Worm (Caenorhabditis elegans) whole organism, mixed stage, embryonic: Measurements from ENCODE around the gene srbc-61.

Source experiments
- M03D4.4 ChIP-seq: sonication (generic microtip); optimal IDR thresholded peaks from 2 replicates; lab custom pipeline; 2017; ENCODE audit warnings: mild to moderate bottlenecking, missing genetic modification characterization, missing compliant biosample characterization
- bed-3 ChIP-seq: fragments of 200-800 bp; sonication (Bioruptor generic); optimal IDR thresholded peaks from 3 replicates; lab custom pipeline; 2018; ENCODE audit warnings: mild to moderate bottlenecking, missing genetic modification characterization, moderate library complexity, missing compliant biosample characterization
- ceh-39 ChIP-seq: fragments of 150-350 bp; optimal IDR thresholded peaks from 2 replicates; lab custom pipeline; 2014; ENCODE audit warnings: missing biosample characterization, missing genetic modification characterization
- ceh-43 ChIP-seq: fragments of 200-800 bp; sonication (Bioruptor generic); optimal IDR thresholded peaks from 2 replicates; lab custom pipeline; 2018; ENCODE audit warnings: mild to moderate bottlenecking, missing genetic modification characterization, moderate library complexity, missing compliant biosample characterization
- ceh-83 ChIP-seq: fragments of 200-800 bp; sonication (Bioruptor generic); optimal IDR thresholded peaks from 2 replicates; lab custom pipeline; 2018; ENCODE audit warnings: mild to moderate bottlenecking, missing genetic modification characterization, missing compliant biosample characterization
- ces-1 ChIP-seq: fragments of 150-350 bp; optimal IDR thresholded peaks from 2 replicates; lab custom pipeline; 2014; ENCODE audit warnings: missing biosample characterization, missing genetic modification reagents, missing genetic modification characterization
- cnd-1 ChIP-seq: fragments of 200-800 bp; sonication (Bioruptor generic); optimal IDR thresholded peaks from 2 replicates; lab custom pipeline; 2018; ENCODE audit warnings: mild to moderate bottlenecking, missing genetic modification characterization, missing compliant biosample characterization
- drap-1 ChIP-seq: fragments of 200-800 bp; sonication (Bioruptor generic); optimal IDR thresholded peaks from 3 replicates; lab custom pipeline; 2018; ENCODE audit warnings: mild to moderate bottlenecking, missing genetic modification characterization, missing compliant biosample characterization
- elt-3 ChIP-seq: fragments of 150-350 bp; optimal IDR thresholded peaks from 2 replicates; lab custom pipeline; 2014; ENCODE audit warnings: missing biosample characterization, missing genetic modification characterization
- flh-1 ChIP-seq: fragments of 200-800 bp; sonication (Bioruptor generic); optimal IDR thresholded peaks from 2 replicates; lab custom pipeline; 2018; ENCODE audit warnings: mild to moderate bottlenecking, missing genetic modification characterization, moderate library complexity, missing compliant biosample characterization
- ham-2 ChIP-seq: fragments of 200-800 bp; sonication (Bioruptor generic); optimal IDR thresholded peaks from 2 replicates; lab custom pipeline; 2018; ENCODE audit warnings: mild to moderate bottlenecking, missing genetic modification characterization, missing compliant biosample characterization
- lin-13 ChIP-seq: fragments of 150-350 bp; optimal IDR thresholded peaks from 2 replicates; lab custom pipeline; 2014; ENCODE audit warnings: missing biosample characterization, missing genetic modification characterization
- lin-32 ChIP-seq: fragments of 200-800 bp; sonication (Bioruptor generic); optimal IDR thresholded peaks from 2 replicates; lab custom pipeline; 2018; ENCODE audit warnings: mild to moderate bottlenecking, missing genetic modification characterization, missing compliant biosample characterization
- lsy-2 ChIP-seq: fragments of 150-350 bp; optimal IDR thresholded peaks from 2 replicates; lab custom pipeline; 2014; ENCODE audit warnings: missing biosample characterization, missing genetic modification characterization
- mab-5 ChIP-seq: fragments of 150-350 bp; optimal IDR thresholded peaks from 2 replicates; lab custom pipeline; 2014; ENCODE audit warnings: missing biosample characterization, missing genetic modification characterization
- mep-1 ChIP-seq: fragments of 150-350 bp; optimal IDR thresholded peaks from 2 replicates; lab custom pipeline; 2017; ENCODE audit warnings: missing biosample characterization, missing genetic modification reagents, missing genetic modification characterization, inconsistent platforms
- mls-2 ChIP-seq: sonication (generic microtip); optimal IDR thresholded peaks from 2 replicates; lab custom pipeline; 2016; ENCODE audit warnings: mild to moderate bottlenecking, missing genetic modification characterization, moderate library complexity, missing compliant biosample characterization
- nhr-12 ChIP-seq: fragments of 150-350 bp; optimal IDR thresholded peaks from 2 replicates; lab custom pipeline; 2014; ENCODE audit warnings: missing biosample characterization, missing genetic modification characterization
- nhr-2 ChIP-seq: fragments of 150-350 bp; optimal IDR thresholded peaks from 2 replicates; lab custom pipeline; 2014; ENCODE audit warnings: missing biosample characterization, missing genetic modification characterization
- nhr-237 ChIP-seq: fragments of 150-350 bp; optimal IDR thresholded peaks from 2 replicates; lab custom pipeline; 2014; ENCODE audit warnings: missing biosample characterization, missing genetic modification characterization
- nhr-28 ChIP-seq: fragments of 150-350 bp; optimal IDR thresholded peaks from 2 replicates; lab custom pipeline; 2014; ENCODE audit warnings: missing biosample characterization, missing genetic modification characterization
- nhr-76 ChIP-seq: sonication (generic microtip); optimal IDR thresholded peaks from 2 replicates; lab custom pipeline; 2017; ENCODE audit warnings: missing biosample characterization, missing genetic modification characterization
- sem-2 ChIP-seq: fragments of 200-800 bp; sonication (Bioruptor generic); optimal IDR thresholded peaks from 2 replicates; lab custom pipeline; 2018; ENCODE audit warnings: mild to moderate bottlenecking, missing genetic modification characterization, missing compliant biosample characterization
- snpc-4 ChIP-seq: fragments of 150-350 bp; optimal IDR thresholded peaks from 2 replicates; lab custom pipeline; 2014; ENCODE audit warnings: missing biosample characterization, missing genetic modification characterization
- sptf-1 ChIP-seq: sonication (generic microtip); optimal IDR thresholded peaks from 2 replicates; lab custom pipeline; 2017; ENCODE audit warnings: mild to moderate bottlenecking, missing genetic modification characterization, moderate library complexity, missing compliant biosample characterization
- tbx-8 ChIP-seq: fragments of 200-800 bp; sonication (Bioruptor generic); optimal IDR thresholded peaks from 2 replicates; lab custom pipeline; 2018; ENCODE audit warnings: mild to moderate bottlenecking, missing genetic modification characterization, moderate library complexity, missing compliant biosample characterization
- unc-120 ChIP-seq: sonication (generic microtip); optimal IDR thresholded peaks from 2 replicates; lab custom pipeline; 2017; ENCODE audit warnings: missing genetic modification characterization, missing compliant biosample characterization; ENCODE audit not compliant: poor library complexity, severe bottlenecking
- unc-39 ChIP-seq: fragments of 150-350 bp; optimal IDR thresholded peaks from 2 replicates; lab custom pipeline; 2014; ENCODE audit warnings: missing biosample characterization, missing genetic modification characterization
- unc-62 ChIP-seq: fragments of 150-350 bp; optimal IDR thresholded peaks from 2 replicates; lab custom pipeline; 2014; ENCODE audit warnings: missing biosample characterization, missing genetic modification reagents, missing genetic modification characterization
- zip-8 ChIP-seq: fragments of 150-350 bp; optimal IDR thresholded peaks from 2 replicates; lab custom pipeline; 2014; ENCODE audit warnings: missing biosample characterization, missing genetic modification characterization
- ztf-11 ChIP-seq: fragments of 150-350 bp; optimal IDR thresholded peaks from 2 replicates; lab custom pipeline; 2014; ENCODE audit warnings: missing biosample characterization, missing genetic modification characterization

The srbc-61 gene

DNA sequence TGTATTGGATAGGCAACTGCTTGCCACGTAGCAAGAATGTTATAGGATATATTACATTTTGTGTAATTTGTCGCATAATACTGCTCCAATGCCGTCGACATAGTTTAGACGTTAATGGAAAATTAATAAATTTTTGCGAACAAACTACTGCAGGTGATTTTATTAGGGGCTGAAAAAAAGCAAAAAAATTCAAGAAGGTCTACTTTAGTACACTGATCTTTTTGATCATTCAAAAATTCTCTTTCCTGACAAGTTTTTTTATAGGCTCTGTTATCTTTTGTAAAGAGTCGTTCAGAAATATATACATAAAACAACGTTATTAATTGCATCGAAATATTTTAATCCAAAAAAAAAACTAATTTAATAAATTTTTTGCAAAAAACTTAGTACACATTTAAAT lies 8.5 kb downstream of the srbc-61 start, which contains the start of gene srh-111:
Gene srh-111, minus strand, starts transcription at position 101 of the 400 bp plus-strand sequence.
- TF ChIP-seq unc-39 (tag; lab: Kevin White, UChicago) (no peak), sptf-1 (tag; lab: Kevin White, UChicago) (no peak), ceh-83 (no peak), sem-2 (GFP tag; lab: Kevin White, UChicago) (no peak), mls-2 (tag; lab: Kevin White, UChicago) (no peak), lin-13 (tag; lab: Kevin White, UChicago) (no peak), elt-3 (tag; lab: Kevin White, UChicago) (no peak), ztf-11 (no peak), flh-1 (GFP tag; lab: Kevin White, UChicago) (no peak), nhr-28 (tag; lab: Kevin White, UChicago) (no peak), lin-32 (GFP tag; lab: Kevin White, UChicago) (no peak), unc-62 (no peak), unc-120 (tag; lab: Kevin White, UChicago) (no peak), nhr-237 (no peak), ceh-39 (tag; lab: Kevin White, UChicago) (no peak), tbx-8 (GFP tag; lab: Kevin White, UChicago) (no peak)

DNA sequence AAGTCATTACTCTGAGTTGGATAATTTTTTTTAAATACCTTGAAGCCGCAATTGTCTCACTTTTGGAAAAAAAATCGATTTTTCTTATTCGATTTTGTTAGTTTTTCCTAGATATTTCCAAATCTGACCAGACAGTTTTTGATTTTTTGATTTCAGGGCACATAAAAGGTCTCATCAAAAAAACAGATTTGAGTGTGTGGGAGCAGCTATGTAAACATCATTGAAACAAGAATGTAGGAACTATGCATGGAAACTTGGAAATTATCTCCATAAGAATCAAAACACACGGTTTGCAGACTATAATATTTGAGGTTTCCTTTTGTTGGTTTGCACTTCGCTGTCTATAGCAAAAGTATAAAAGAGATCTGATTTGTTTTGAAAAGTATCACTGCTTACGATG lies 9.4 kb downstream of the srbc-61 start, which contains the start of gene scl-24:
Gene scl-24, plus strand, starts transcription at position 301 of the 400 bp plus-strand sequence.
- no peak for TF ChIP-seq drap-1 (GFP tag; lab: Kevin White, UChicago)
- no peak for TF ChIP-seq elt-3 (tag; lab: Kevin White, UChicago)
- no peak for TF ChIP-seq lin-13 (tag; lab: Kevin White, UChicago)
- TF ChIP-seq mls-2 (tag; lab: Kevin White, UChicago): no peak
- TF ChIP-seq ces-1 (GFP tag; lab: Kevin White, UChicago): no peak
- no peak for TF ChIP-seq nhr-12 (tag; lab: Kevin White, UChicago)
- no peak for TF ChIP-seq sptf-1 (tag; lab: Kevin White, UChicago)
- no peak for TF ChIP-seq nhr-237
- TF ChIP-seq unc-120 (tag; lab: Kevin White, UChicago): no peak
- no peak for TF ChIP-seq mep-1 (tag; lab: Kevin White, UChicago)
- TF ChIP-seq snpc-4: no peak
- no peak for TF ChIP-seq cnd-1 (tag; lab: Kevin White, UChicago)
- no peak for TF ChIP-seq ceh-43
- TF ChIP-seq mab-5 (tag; lab: Kevin White, UChicago): no peak
- TF ChIP-seq unc-39 (tag; lab: Kevin White, UChicago): no peak
- TF ChIP-seq sem-2 (GFP tag; lab: Kevin White, UChicago): no peak
- no peak for TF ChIP-seq nhr-76 (tag; lab: Kevin White, UChicago)

DNA sequence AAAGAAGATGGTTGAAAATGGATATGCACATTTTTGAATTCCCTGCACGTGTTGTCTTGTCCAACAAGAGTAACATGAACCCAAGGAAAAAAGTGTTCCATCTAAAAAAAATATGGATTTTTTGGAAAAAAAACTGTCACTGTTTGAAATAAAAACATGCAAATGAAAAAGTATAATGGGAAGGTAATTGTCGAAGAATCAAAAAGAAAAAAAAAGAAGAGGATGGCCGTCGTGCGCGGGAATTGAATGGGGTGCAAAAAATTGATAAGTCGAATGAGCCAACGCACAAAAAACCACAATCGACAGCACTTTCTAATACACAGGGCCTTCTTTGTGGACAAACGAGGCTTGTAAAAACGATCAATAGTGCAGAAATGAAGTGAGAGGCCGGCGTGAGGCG lies 17.1 kb downstream of the srbc-61 start, which contains the start of gene fbxa-102:
Gene fbxa-102, minus strand, starts transcription at position 101 of the 400 bp plus-strand sequence.
- TF ChIP-seq nhr-28 (tag; lab: Kevin White, UChicago) (no peak), tbx-8 (GFP tag; lab: Kevin White, UChicago) (no peak), sptf-1 (tag; lab: Kevin White, UChicago) (no peak), flh-1 (GFP tag; lab: Kevin White, UChicago) (no peak), zip-8 (tag; lab: Kevin White, UChicago) (no peak), bed-3 (GFP tag; lab: Kevin White, UChicago) (no peak), lsy-2 (tag; lab: Kevin White, UChicago) (no peak), mls-2 (tag; lab: Kevin White, UChicago) (no peak), ceh-39 (tag; lab: Kevin White, UChicago) (no peak)

DNA sequence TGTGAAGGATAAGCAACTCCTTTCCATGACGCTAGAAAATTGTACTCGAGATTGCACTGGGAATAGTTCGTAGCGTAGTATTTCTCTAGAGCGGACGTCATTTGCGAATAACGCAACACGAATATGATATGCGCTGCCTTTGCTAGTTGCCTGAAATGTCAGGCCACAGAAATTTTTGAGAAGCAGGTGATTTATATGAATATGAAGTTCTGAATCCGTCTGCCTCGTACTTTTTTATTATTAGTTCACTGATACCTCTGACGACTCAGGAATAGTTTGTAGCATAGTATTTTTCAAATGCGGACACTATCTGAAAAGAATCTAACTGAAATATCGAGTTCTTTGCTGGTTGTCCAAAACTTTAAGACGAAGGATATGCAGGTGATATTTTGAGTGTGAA lies 19.5 kb downstream of the srbc-61 start, which contains the start of gene srh-118:
Gene srh-118, minus strand, starts transcription at position 101 of the 400 bp plus-strand sequence.
- TF ChIP-seq ztf-11 (no peak), ceh-83 (no peak), unc-39 (tag; lab: Kevin White, UChicago) (no peak), elt-3 (tag; lab: Kevin White, UChicago) (no peak), lsy-2 (tag; lab: Kevin White, UChicago) (no peak), ceh-39 (tag; lab: Kevin White, UChicago) (no peak), zip-8 (tag; lab: Kevin White, UChicago) (no peak), ces-1 (GFP tag; lab: Kevin White, UChicago) (no peak), nhr-2 (tag; lab: Kevin White, UChicago) (no peak), nhr-12 (tag; lab: Kevin White, UChicago) (no peak), ham-2 (GFP tag; lab: Kevin White, UChicago) (no peak), nhr-28 (tag; lab: Kevin White, UChicago) (no peak), M03D4.4 (no peak), lin-13 (tag; lab: Kevin White, UChicago) (no peak), unc-120 (tag; lab: Kevin White, UChicago) (no peak), mab-5 (tag; lab: Kevin White, UChicago) (no peak)
